Worm (Caenorhabditis elegans) whole organism, late embryonic: ENCODE data around the gene lips-9.

Experiments
- C38D4.7 ChIP-seq: fragments of 200-800 bp; sonication (Bioruptor generic); optimal IDR thresholded peaks from 2 replicates; lab custom pipeline; 2018; ENCODE audit warnings: mild to moderate bottlenecking, missing genetic modification characterization, moderate library complexity, missing compliant biosample characterization
- K09A11.1 ChIP-seq: sonication (generic microtip); optimal IDR thresholded peaks from 2 replicates; lab custom pipeline; 2017; ENCODE audit warnings: antibody characterized with exemption, mild to moderate bottlenecking, missing genetic modification characterization, missing compliant biosample characterization; ENCODE audit not compliant: insufficient read depth
- ama-1 ChIP-seq: fragments of 150-350 bp; optimal IDR thresholded peaks from 2 replicates; lab custom pipeline; 2014
- ceh-18 ChIP-seq: sonication (generic microtip); optimal IDR thresholded peaks from 2 replicates; lab custom pipeline; 2016; ENCODE audit warnings: missing genetic modification characterization, missing compliant biosample characterization
- ceh-30 ChIP-seq: fragments of 150-350 bp; optimal IDR thresholded peaks from 2 replicates; lab custom pipeline; 2014; ENCODE audit warnings: missing biosample characterization, missing genetic modification characterization
- ceh-31 ChIP-seq: sonication (generic microtip); optimal IDR thresholded peaks from 2 replicates; lab custom pipeline; 2016; ENCODE audit warnings: missing genetic modification characterization, missing compliant biosample characterization
- ceh-9 ChIP-seq: sonication (generic microtip); optimal IDR thresholded peaks from 2 replicates; lab custom pipeline; 2016; ENCODE audit warnings: mild to moderate bottlenecking, missing genetic modification characterization, inconsistent platforms, missing compliant biosample characterization
- elt-2 ChIP-seq: sonication (generic microtip); optimal IDR thresholded peaks from 2 replicates; lab custom pipeline; 2016; ENCODE audit warnings: missing genetic modification reagents, missing genetic modification characterization, missing compliant biosample characterization
- elt-4 ChIP-seq: sonication (generic microtip); optimal IDR thresholded peaks from 2 replicates; lab custom pipeline; 2016; ENCODE audit warnings: missing genetic modification characterization, missing compliant biosample characterization
- ets-4 ChIP-seq: sonication (generic microtip); optimal IDR thresholded peaks from 2 replicates; lab custom pipeline; 2016; ENCODE audit warnings: missing genetic modification characterization, missing compliant biosample characterization
- eyg-1 ChIP-seq: sonication (generic microtip); optimal IDR thresholded peaks from 2 replicates; lab custom pipeline; 2016; ENCODE audit warnings: missing genotype, missing genetic modification characterization, missing compliant biosample characterization
- fkh-10 ChIP-seq: fragments of 150-350 bp; optimal IDR thresholded peaks from 2 replicates; lab custom pipeline; 2014; ENCODE audit warnings: missing biosample characterization, missing genetic modification reagents, missing genetic modification characterization
- fkh-6 ChIP-seq: sonication (generic microtip); optimal IDR thresholded peaks from 2 replicates; lab custom pipeline; 2016; ENCODE audit warnings: missing genetic modification characterization, missing compliant biosample characterization
- hlh-13 ChIP-seq: fragments of 200-800 bp; sonication (Bioruptor generic); optimal IDR thresholded peaks from 2 replicates; lab custom pipeline; 2018; ENCODE audit warnings: mild to moderate bottlenecking, missing genetic modification characterization, missing compliant biosample characterization
- hlh-15 ChIP-seq: sonication (generic microtip); optimal IDR thresholded peaks from 2 replicates; lab custom pipeline; 2016; ENCODE audit warnings: missing genetic modification characterization, missing compliant biosample characterization
- hlh-30 ChIP-seq: sonication (generic microtip); optimal IDR thresholded peaks from 2 replicates; lab custom pipeline; 2017; ENCODE audit warnings: antibody characterized with exemption, missing genetic modification characterization, missing compliant biosample characterization; ENCODE audit not compliant: insufficient read depth
- hlh-6 ChIP-seq: sonication (generic microtip); optimal IDR thresholded peaks from 2 replicates; lab custom pipeline; 2016; ENCODE audit warnings: missing genotype, missing genetic modification characterization, missing compliant biosample characterization
- lim-6 ChIP-seq: sonication (generic microtip); optimal IDR thresholded peaks from 2 replicates; lab custom pipeline; 2016; ENCODE audit warnings: missing genetic modification characterization, missing compliant biosample characterization
- lin-11 ChIP-seq: fragments of 200-800 bp; sonication (Bioruptor generic); optimal IDR thresholded peaks from 2 replicates; lab custom pipeline; 2018; ENCODE audit warnings: mild to moderate bottlenecking, missing genetic modification characterization, missing compliant biosample characterization
- mec-3 ChIP-seq: sonication (generic microtip); optimal IDR thresholded peaks from 2 replicates; lab custom pipeline; 2016; ENCODE audit warnings: borderline replicate concordance, missing genetic modification characterization, missing compliant biosample characterization
- nfya-1 ChIP-seq: sonication (generic microtip); optimal IDR thresholded peaks from 2 replicates; lab custom pipeline; 2017; ENCODE audit warnings: missing genetic modification characterization, mild to moderate bottlenecking, missing compliant biosample characterization, antibody characterized with exemption, moderate library complexity
- pag-3 ChIP-seq: sonication (generic microtip); optimal IDR thresholded peaks from 2 replicates; lab custom pipeline; 2016; ENCODE audit warnings: missing compliant biosample characterization, missing genetic modification characterization, borderline replicate concordance
- sox-2 ChIP-seq: fragments of 200-800 bp; sonication (Bioruptor generic); IDR thresholded peaks from 2 replicates; pipeline ENCODE4 v1.3.6; 2022; ENCODE audit warnings: missing genetic modification reagents, missing genetic modification characterization, missing compliant biosample characterization
- sox-4 ChIP-seq: sonication (generic microtip); optimal IDR thresholded peaks from 2 replicates; lab custom pipeline; 2017; ENCODE audit warnings: mild to moderate bottlenecking, missing genetic modification characterization, inconsistent platforms, missing compliant biosample characterization
- ttx-3 ChIP-seq: sonication (generic microtip); optimal IDR thresholded peaks from 2 replicates; lab custom pipeline; 2016; ENCODE audit warnings: missing genetic modification reagents, missing genetic modification characterization, missing compliant biosample characterization
- unc-3 ChIP-seq, 2 experiments: fragments of 200-800 bp in 1 of 2; sonication (Bioruptor generic) in 1 of 2; sonication (generic microtip) in 1 of 2; conservative IDR thresholded peaks in 1 of 2; optimal IDR thresholded peaks in 1 of 2; 2 replicates each; pipeline versions ENCODE4 v1.3.6 to Lab custom; 2016 to 2022; ENCODE audit warnings: missing compliant biosample characterization in 2 of 2, missing genetic modification characterization in 2 of 2, missing genetic modification reagents in 1 of 2
- unc-42 ChIP-seq: sonication (generic microtip); optimal IDR thresholded peaks from 2 replicates; lab custom pipeline; 2016; ENCODE audit warnings: missing genotype, missing genetic modification characterization, missing compliant biosample characterization

lips-9 gene

DNA sequence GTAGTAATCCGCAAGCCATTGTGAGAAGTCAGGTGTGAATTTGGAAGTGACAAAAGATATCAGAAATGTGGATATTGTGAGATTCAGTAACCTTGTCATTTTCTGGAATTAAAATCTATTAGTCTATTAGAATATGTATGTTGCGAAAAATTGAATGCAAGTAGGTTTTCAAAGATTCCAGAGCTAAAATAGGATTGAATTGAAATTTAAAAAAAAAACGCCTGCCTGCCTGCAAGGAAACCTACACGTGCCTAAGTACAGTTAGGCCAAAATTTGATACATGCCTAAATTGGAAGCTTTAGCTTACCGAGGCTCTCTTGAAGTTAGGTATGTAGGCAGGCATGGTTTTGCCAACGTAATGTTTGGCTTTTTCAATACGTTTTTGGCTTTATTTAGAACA lies at the start of gene lips-9:
Gene lips-9, minus strand, starts transcription at position 101 of the 400 bp plus-strand sequence.
- TF ChIP-seq sox-2 (GFP tag; lab: Robert Waterston, UW), result no peak
- no peak for TF ChIP-seq sox-4 (tag; lab: Kevin White, UChicago)
- TF ChIP-seq unc-42 (tag; lab: Kevin White, UChicago), result no peak

DNA sequence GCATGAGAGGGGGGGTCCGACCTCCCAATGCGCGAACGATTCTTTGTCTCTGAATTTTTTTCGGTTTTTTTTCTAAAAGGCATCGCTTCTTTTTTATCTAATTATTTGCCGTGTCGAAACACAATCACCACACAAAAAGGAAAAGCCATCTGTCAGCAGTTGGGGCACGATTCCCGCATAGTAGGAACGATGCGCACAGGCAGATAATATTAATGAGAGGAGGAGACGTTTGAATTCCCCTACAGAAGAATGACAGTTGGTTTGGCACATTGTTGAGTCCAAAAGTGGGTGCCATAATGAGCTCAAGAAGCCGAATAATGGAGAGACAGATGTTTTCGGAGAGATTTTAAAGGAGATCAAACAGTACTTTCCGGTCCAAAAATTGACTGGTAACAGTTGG lies 49.5 kb upstream of the lips-9 start:
- TF ChIP-seq unc-3 (GFP tag; conservative IDR thresholded peaks at IDR 0.05; lab: Robert Waterston, UW), result no peak
- no peak for TF ChIP-seq unc-3 (tag; optimal IDR thresholded peaks at IDR 0.05; lab: Kevin White, UChicago)
- no peak for TF ChIP-seq fkh-10 (GFP tag; lab: Kevin White, UChicago)
- TF ChIP-seq ceh-9 (tag; lab: Kevin White, UChicago), result no peak
- TF ChIP-seq hlh-15 (tag; lab: Kevin White, UChicago), result no peak
- TF ChIP-seq hlh-30 (tag; lab: Kevin White, UChicago), result no peak
- TF ChIP-seq lim-6 (tag; lab: Kevin White, UChicago), result no peak
- no peak for TF ChIP-seq nfya-1 (tag; lab: Kevin White, UChicago)
- TF ChIP-seq elt-4 (tag; lab: Kevin White, UChicago), result no peak
- no peak for TF ChIP-seq hlh-6 (tag; lab: Kevin White, UChicago)
- TF ChIP-seq ets-4 (tag; lab: Kevin White, UChicago), result no peak
- no peak for TF ChIP-seq elt-2 (tag; lab: Kevin White, UChicago)
- no peak for TF ChIP-seq ceh-31 (tag; lab: Kevin White, UChicago)
- TF ChIP-seq mec-3 (tag; lab: Kevin White, UChicago), result no peak
- TF ChIP-seq, all 69 proteins: peak for 0

- peak; percentile 45 for TF ChIP-seq elt-2 (tag; lab: Kevin White, UChicago)
- no peak for TF ChIP-seq nfya-1 (tag; lab: Kevin White, UChicago)
- TF ChIP-seq fkh-6 (tag; lab: Kevin White, UChicago), result no peak
- TF ChIP-seq, all 69 proteins: peak for 1
These were observed 47.7 kb upstream of the lips-9 start for ce11 chrII:12982830-12983229.

ce11 chrII:12981980-12982575 lies 46.9 kb upstream of the lips-9 start:
- TF ChIP-seq ama-1 (lab: Kevin White, UChicago), result no peak
- TF ChIP-seq fkh-6 (tag; lab: Kevin White, UChicago), result no peak

DNA sequence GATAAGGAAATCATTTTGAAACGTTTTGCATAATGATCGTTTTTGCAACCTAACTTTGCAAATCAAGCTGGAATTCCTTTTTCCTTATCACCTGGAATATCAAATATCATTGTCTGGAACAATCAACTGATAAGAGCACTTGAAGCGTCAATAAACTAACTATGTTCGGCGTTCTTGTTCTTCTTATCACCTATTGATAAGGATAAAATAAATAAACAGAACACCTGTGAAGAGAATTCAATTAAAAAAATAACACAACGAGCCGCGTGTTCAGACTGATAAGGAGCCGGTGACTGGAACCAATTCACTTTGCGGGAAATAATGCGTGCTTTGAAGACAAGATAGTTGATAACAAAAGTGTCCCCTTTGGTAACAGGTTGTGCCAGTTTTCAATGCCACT lies 45.1 kb upstream of the lips-9 start, which contains the start of gene cyd-1:
Gene cyd-1, plus strand, starts transcription at position 380 of the 400 bp plus-strand sequence.
- TF ChIP-seq elt-2 (tag; lab: Kevin White, UChicago), result peak; percentile 99
- TF ChIP-seq elt-4 (tag; lab: Kevin White, UChicago), result no peak
- TF ChIP-seq, all 69 proteins: peak for 1

DNA sequence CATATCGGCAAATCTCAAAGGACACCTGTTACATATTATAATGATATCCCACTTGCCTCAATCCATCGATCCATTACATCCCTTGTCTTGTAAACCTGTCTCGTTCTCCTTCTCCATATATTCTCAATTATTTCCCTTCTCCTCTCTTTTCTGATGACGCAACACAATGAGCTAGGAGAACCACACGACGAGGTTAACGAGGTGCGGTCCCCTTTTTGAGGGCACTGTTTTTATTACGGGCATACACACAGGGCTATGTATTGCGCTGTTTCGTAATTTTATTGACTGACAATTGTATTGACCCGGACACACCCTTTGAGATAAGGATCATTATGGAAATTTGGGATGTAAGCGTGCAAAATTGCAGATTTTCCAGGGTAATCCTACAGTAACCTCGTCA lies 43.5 kb upstream of the lips-9 start:
- TF ChIP-seq pag-3 (tag; lab: Kevin White, UChicago) (no peak), sox-4 (tag; lab: Kevin White, UChicago) (no peak), lin-11 (tag; lab: Kevin White, UChicago) (no peak), ceh-18 (tag; lab: Kevin White, UChicago) (no peak), hlh-30 (tag; lab: Kevin White, UChicago) (no peak), hlh-13 (GFP tag; lab: Kevin White, UChicago) (no peak), unc-42 (tag; lab: Kevin White, UChicago) (no peak), C38D4.7 (no peak), K09A11.1 (tag; lab: Kevin White, UChicago) (no peak), ttx-3 (tag; lab: Kevin White, UChicago) (no peak), ceh-30 (no peak), ama-1 (lab: Kevin White, UChicago) (no peak), eyg-1 (tag; lab: Kevin White, UChicago) (no peak), sox-2 (GFP tag; lab: Robert Waterston, UW) (no peak), nfya-1 (tag; lab: Kevin White, UChicago) (no peak)
